Worm (Caenorhabditis elegans) whole organism, late embryonic: Measurements from ENCODE around the gene vps-52.

ENCODE experiments used
- K09A11.1 ChIP-seq: sonication (generic microtip); optimal IDR thresholded peaks from 2 replicates; lab custom pipeline; 2017; ENCODE audit warnings: antibody characterized with exemption, mild to moderate bottlenecking, missing genetic modification characterization, missing compliant biosample characterization; ENCODE audit not compliant: insufficient read depth
- ama-1 ChIP-seq: fragments of 150-350 bp; optimal IDR thresholded peaks from 2 replicates; lab custom pipeline; 2014
- ceh-22 ChIP-seq: sonication (generic microtip); optimal IDR thresholded peaks from 2 replicates; lab custom pipeline; 2017; ENCODE audit warnings: missing biosample characterization, missing genetic modification characterization
- ceh-45 ChIP-seq: fragments of 200-800 bp; sonication (Bioruptor generic); IDR thresholded peaks from 2 replicates; pipeline ENCODE4 v1.3.6; 2022; ENCODE audit warnings: missing genetic modification reagents, missing genetic modification characterization, missing compliant biosample characterization
- ceh-9 ChIP-seq: sonication (generic microtip); optimal IDR thresholded peaks from 2 replicates; lab custom pipeline; 2016; ENCODE audit warnings: mild to moderate bottlenecking, missing genetic modification characterization, inconsistent platforms, missing compliant biosample characterization
- che-1 ChIP-seq: sonication (generic microtip); optimal IDR thresholded peaks from 2 replicates; lab custom pipeline; 2016; ENCODE audit warnings: mild to moderate bottlenecking, missing genetic modification characterization, missing compliant biosample characterization
- fkh-10 ChIP-seq: fragments of 150-350 bp; optimal IDR thresholded peaks from 2 replicates; lab custom pipeline; 2014; ENCODE audit warnings: missing biosample characterization, missing genetic modification reagents, missing genetic modification characterization
- hlh-13 ChIP-seq: fragments of 200-800 bp; sonication (Bioruptor generic); optimal IDR thresholded peaks from 2 replicates; lab custom pipeline; 2018; ENCODE audit warnings: mild to moderate bottlenecking, missing genetic modification characterization, missing compliant biosample characterization
- nhr-11 ChIP-seq: fragments of 150-350 bp; optimal IDR thresholded peaks from 2 replicates; lab custom pipeline; 2014; ENCODE audit warnings: missing biosample characterization, missing genetic modification characterization
- pag-3 ChIP-seq: sonication (generic microtip); optimal IDR thresholded peaks from 2 replicates; lab custom pipeline; 2016; ENCODE audit warnings: missing compliant biosample characterization, missing genetic modification characterization, borderline replicate concordance
- pros-1 ChIP-seq: fragments of 150-350 bp; optimal IDR thresholded peaks from 2 replicates; lab custom pipeline; 2014; ENCODE audit warnings: missing biosample characterization, missing genetic modification reagents, missing genetic modification characterization
- ztf-16 ChIP-seq: sonication (generic microtip); optimal IDR thresholded peaks from 2 replicates; lab custom pipeline; 2017; ENCODE audit warnings: missing genetic modification characterization, missing compliant biosample characterization

ce11 chrX:7587741-7588235 is 22.7 kb downstream of the vps-52 start:
- TF ChIP-seq che-1: no peak
- TF ChIP-seq ceh-9 (tag; lab: Kevin White, UChicago): no peak
- TF ChIP-seq ztf-16: no peak
- no peak for TF ChIP-seq ama-1 (lab: Kevin White, UChicago)
- no peak for TF ChIP-seq nhr-11 (tag; lab: Kevin White, UChicago)
- TF ChIP-seq pros-1 (tag; lab: Kevin White, UChicago): no peak
- no peak for TF ChIP-seq ceh-22 (tag; lab: Kevin White, UChicago)
- no peak for TF ChIP-seq hlh-13 (GFP tag; lab: Kevin White, UChicago)
- TF ChIP-seq ceh-45 (GFP tag; lab: Robert Waterston, UW): no peak
- no peak for TF ChIP-seq fkh-10 (GFP tag; lab: Kevin White, UChicago)
- no peak for TF ChIP-seq pag-3 (tag; lab: Kevin White, UChicago)
- no peak for TF ChIP-seq K09A11.1 (tag; lab: Kevin White, UChicago)
